Fruit fly (Drosophila melanogaster): ENCODE results near the gene nmo.

nmo gene

DNA sequence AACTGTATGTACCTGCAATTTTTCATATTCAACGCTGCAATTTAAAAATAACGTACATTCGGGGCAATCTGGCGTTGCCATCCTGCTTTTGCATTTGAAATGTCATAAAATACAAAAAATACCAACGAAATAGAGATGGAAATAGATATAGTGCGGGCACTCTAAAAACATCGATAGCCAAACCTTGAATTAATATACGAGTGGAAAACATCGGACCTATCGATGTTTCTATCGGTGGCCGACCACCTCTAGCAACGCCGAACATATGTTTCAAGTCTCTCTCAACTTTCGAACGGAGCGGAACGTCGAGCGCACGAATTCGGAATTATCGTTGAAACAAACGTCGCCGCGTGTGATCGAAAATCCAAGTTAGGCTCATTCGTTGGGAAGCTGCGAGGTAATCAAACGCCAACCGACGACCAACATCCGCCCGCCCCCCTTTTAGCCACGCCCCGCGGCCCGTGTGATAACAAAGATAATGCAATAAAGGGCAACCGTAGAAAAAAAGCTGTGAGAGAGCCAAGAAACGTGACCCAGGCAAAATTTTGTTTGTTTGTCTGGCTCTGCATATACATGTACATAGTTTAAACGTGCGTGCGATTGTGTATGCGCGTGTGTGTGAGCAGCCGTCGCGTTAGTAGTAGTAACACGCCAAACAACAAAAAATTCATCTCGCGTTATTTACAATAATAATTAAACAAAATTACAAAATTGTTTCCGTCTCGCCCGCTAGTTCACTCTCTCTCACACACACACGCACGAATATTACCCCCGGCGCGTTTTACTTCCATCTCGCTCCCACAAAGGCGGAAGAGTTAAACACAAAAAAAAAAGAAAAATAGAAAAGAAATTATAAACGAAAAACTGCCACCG is at the start of gene nmo:
TSS of gene nmo (plus strand) at position 270 of the 873 bp plus-strand sequence.
- peak; percentile 31 to 61 for TF ChIP-seq CTCF (optimal IDR thresholded peaks at IDR 0.05)
- no peak for TF ChIP-seq CG8478 (optimal IDR thresholded peaks at IDR 0.05)

DNA sequence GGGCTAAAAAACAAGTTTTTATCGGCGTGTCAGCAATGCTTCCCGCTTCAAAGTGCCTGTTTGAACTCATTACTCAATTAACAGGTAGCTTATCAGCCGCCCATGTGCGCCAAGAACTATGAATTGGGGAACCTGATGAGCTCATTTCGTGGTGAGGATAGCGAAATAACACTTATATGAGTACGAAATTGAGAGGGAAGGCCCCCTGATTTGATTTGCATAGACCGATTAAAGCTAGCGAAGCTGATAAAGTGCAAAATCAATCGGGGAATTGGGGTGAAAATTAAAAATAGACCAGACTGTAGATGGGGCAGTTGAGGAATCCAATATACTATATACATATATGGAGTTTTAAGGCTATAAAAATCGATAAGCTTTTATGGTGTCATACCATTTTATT is 44.6 kb upstream of the nmo start:
- TF ChIP-seq CTCF (optimal IDR thresholded peaks at IDR 0.05) (no peak), CG8478 (optimal IDR thresholded peaks at IDR 0.05) (no peak)

DNA sequence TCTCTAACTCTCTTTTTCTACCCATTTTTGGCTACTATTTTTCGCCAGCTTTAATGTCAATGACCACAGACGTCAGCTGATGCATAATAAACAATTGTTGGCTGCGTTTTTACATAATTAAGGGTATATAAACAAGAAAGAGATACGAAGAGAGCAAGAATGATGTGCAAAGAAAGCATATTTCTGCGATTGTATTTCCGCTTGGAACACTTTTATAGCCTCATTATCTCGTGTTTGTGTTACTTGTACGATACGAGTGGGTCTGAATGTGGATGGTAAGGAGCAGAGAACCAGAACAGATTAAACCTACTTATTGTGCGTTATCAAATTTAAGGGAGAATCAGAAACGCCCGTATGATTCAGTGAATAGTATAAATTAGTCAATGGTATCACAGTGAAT is 44.0 kb upstream of the nmo start:
- TF ChIP-seq CG8478 (optimal IDR thresholded peaks at IDR 0.05) (no peak), CTCF (optimal IDR thresholded peaks at IDR 0.05) (no peak)

DNA sequence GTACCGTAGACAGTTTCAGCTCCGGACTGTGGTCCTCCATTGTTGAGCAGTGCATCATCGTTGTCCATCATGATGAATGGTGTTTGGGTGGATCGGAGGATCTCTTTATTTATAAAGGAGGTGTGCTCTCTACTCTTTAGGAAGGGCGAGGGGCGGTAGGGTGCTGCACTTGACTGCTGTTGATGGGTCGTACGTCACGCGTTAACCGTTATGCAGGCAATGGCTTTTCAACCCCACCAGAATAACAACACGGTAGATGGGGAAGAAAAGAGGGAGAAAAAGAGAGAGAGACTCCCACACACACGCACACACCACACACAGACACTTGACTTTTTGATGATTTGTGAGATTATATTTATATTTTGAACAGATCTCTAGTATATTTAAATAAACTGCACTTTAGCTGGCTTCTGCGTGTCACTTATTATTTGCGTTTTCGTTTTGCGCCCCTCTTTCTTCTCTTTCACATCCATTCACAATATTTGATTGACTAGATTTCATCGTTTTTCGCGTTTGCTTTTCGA is 43.4 kb upstream of the nmo start:
- TF ChIP-seq CTCF (optimal IDR thresholded peaks at IDR 0.05): no peak
- TF ChIP-seq CG8478 (optimal IDR thresholded peaks at IDR 0.05): no peak

DNA sequence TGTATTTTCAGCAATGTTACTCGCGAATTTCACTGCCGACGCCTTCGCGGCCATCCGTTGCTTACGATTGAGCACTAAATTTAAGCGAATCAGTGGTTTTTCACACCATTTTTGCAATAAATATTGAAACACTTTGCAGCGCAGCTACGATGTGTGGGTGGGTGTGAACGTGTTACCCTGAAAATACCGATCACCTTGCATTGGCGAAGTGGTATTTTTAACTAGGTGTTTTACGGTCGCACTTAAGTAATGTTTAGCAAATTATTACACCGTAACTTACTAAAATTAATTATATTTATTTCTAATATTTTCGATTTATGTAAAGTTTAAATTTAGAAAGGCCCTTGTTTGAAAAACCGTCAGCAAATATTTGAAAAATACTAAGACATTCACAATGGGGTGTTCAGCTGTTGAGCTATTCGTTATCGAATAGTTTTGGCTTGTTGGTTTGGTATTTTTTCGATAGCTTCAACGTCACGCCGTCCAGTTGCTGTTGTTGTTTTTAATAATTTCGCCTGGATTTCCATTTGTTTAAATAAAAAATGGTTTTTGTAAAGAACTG is 42.8 kb upstream of the nmo start, which contains the start of the genes syd and Srp9:
TSS of gene syd (minus strand) at position 188 of the 562 bp plus-strand sequence.
TSS of gene Srp9 (plus strand) at position 441 of the 562 bp plus-strand sequence.
- no peak for TF ChIP-seq CTCF (optimal IDR thresholded peaks at IDR 0.05)
- no peak for TF ChIP-seq CG8478 (optimal IDR thresholded peaks at IDR 0.05)

DNA sequence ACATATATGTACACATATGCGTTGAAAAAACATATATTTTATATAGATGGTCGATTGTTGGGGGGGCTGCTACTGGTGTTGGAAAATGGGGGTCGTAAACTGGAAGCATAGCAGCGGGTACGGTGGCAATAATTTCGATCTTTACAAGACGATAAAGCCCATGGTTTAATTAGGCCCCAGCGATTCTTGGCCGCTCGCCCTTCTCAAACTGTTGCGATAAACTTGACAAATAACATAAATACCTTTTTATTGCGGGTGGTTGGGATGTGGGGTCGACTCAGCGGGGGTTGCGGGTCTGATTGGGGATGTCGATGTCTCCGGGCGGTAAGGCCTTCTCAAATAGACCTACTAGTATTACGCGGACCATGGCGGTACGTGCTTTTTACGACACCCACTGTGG is 40.2 kb upstream of the nmo start:
- TF ChIP-seq CG8478 (optimal IDR thresholded peaks at IDR 0.05) (no peak), CTCF (optimal IDR thresholded peaks at IDR 0.05) (no peak)

DNA sequence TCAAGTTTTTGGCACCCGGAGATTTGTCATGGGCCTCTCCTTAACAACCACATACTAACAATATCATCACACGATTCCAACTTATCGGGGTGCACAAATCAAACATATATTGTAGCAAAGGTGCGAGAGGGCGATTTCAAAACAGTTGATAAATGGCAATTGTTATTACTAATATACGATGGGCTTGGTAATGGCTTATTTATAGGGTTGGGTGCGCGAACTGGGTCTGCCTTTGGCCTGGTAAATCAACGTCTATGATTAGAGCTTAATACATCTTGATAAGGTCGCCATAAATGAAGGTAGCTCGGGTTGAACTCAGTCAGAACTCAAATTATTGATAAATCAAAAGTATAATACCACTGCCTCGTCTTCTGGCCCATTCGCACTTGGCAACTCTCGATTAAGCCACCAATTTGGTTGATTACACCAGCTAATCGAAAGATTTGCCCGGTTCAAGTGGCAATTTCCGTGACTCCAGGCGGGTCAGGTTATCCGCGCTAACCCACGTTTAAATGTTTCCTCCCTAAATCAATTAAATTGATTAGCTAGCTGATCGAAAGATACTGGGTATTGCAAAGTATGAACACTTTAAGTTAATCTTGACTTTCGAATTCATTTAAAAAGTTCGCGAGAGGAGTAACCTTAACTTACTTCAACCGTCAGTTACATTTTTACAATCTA is 38.1 kb upstream of the nmo start:
- TF ChIP-seq CTCF (optimal IDR thresholded peaks at IDR 0.05) (no peak), CG8478 (optimal IDR thresholded peaks at IDR 0.05) (no peak)

DNA sequence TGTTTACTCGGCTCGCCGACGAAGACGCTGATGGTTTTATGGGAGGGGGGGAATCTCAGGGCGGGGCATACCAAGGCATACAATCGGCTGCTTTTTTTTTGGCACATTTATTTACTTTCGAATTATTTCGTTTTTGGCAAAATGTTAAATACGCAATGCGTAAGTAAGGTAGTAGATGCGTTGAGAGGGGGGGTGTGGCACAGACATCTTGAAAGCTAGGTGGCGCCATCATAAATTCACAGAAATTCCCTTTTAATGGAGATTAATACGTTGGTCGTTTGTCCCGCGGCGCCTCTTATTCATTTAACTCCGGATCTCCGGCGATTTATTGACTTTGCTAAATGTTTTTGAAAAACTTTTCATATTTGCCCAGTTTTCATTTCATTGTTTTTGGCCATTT is 37.3 kb upstream of the nmo start:
- no peak for TF ChIP-seq CG8478 (optimal IDR thresholded peaks at IDR 0.05)
- peak; percentile 51 to 68 for TF ChIP-seq CTCF (optimal IDR thresholded peaks at IDR 0.05)

DNA sequence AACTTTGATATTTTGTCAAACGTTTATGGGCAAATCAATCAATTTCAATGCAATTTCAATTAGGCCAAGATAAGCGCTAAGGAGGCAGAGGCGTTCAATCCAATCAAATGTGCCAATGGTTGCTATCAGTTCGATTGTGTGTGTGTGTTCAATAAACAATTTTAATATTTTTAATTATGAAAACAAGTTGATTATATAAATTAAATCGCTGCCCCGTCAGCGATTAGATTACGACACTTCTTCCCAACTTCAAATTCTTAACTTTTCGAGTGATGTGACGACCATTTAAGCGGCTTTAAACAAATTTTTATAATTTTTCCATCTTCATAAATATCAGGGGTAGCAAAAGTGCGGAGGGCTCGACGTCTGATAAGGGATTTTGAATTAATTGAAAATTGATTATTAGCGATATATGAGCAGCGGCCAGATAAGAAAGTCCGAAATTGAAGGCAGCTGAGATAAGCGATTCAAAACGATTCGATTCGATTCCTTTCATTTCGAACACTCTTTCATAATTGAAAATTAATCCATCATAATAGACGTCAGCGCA is 36.4 kb upstream of the nmo start:
- no peak for TF ChIP-seq CTCF (optimal IDR thresholded peaks at IDR 0.05)
- TF ChIP-seq CG8478 (optimal IDR thresholded peaks at IDR 0.05): no peak

DNA sequence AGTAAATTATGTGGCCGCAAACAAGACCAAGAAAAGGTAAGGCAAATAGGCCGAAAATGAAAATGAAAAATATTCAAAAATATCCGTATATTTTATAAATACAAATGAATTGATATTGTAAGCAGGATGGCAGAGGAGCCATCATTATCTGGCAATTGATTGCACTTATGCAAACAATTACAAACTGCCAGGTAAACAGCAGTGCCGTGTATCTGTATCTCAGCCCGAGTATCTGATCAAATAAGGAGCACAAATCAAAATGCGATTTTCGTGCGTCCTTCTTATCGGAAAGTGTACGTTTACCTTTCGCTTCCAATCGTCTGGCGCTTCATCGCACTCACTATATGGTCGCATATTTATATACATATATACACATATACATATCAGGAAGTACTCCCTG is 35.8 kb upstream of the nmo start:
- TF ChIP-seq CTCF (optimal IDR thresholded peaks at IDR 0.05): no peak
- TF ChIP-seq CG8478 (optimal IDR thresholded peaks at IDR 0.05): no peak

DNA sequence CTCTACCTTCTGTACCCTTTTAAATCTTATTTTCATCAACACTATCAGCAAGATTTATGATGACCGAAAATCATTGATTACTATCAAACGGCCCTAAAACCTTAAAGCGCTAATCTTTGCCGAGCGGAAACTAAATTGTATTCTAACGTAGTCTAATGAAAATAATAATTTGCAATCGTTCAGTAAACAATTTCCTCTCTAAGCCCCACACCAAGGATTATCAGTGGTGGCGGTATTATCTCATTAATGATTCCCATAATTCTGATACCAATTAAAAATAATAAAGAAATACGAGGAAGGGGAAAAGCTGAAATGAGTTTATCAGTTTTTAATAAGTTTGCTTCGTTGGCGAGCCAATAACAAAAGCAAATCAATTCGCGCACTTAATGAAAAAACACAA is 34.9 kb upstream of the nmo start:
- TF ChIP-seq CTCF (optimal IDR thresholded peaks at IDR 0.05) (no peak), CG8478 (optimal IDR thresholded peaks at IDR 0.05) (no peak)

DNA sequence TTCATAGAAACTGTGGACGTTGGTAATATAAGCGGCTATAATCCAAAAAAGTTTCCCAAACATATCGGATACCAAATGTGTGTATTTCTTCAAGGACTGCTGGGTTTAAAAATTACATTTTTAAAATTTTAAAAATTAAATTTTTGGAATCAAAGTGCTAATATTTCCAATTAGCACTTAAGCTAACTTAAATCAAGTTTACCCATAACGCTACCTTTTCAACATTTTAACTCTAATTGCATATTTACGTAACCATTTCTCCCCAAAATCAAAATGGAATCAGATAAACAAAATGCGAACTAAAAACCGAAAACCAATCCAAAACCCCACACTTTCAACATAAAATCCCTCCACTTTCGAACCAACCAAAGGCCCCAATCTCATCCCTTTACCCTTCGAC is 32.6 kb upstream of the nmo start, which contains the start of gene CG43880:
TSS of gene CG43880 (minus strand) at position 101 of the 400 bp plus-strand sequence.
- no peak for TF ChIP-seq CG8478 (optimal IDR thresholded peaks at IDR 0.05)
- no peak for TF ChIP-seq CTCF (optimal IDR thresholded peaks at IDR 0.05)

DNA sequence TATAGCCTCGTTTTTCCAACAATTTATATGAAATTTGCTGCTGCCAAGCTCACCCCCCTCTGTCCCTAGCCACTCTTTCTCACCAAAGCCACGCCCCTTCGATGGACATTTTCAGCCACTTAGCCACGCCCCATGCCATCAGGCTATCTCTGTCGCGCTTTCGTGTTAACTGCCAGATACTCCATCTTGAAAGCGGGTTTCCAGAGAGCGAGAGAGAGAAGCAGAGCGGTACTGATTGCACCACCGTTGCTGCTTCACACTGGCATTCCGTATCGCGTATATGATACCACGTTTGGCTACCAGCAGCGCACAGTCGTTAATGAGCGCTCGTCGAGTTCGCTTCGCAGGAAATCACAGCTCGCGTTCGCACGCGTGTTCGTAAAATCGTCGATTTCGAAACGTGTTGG is 31.0 kb upstream of the nmo start, which contains the start of gene exex:
TSS of gene exex (plus strand) at position 307 of the 407 bp plus-strand sequence.
- TF ChIP-seq CTCF (optimal IDR thresholded peaks at IDR 0.05): peak in 1 of 2 experiments; percentile 1
- no peak for TF ChIP-seq CG8478 (optimal IDR thresholded peaks at IDR 0.05)

DNA sequence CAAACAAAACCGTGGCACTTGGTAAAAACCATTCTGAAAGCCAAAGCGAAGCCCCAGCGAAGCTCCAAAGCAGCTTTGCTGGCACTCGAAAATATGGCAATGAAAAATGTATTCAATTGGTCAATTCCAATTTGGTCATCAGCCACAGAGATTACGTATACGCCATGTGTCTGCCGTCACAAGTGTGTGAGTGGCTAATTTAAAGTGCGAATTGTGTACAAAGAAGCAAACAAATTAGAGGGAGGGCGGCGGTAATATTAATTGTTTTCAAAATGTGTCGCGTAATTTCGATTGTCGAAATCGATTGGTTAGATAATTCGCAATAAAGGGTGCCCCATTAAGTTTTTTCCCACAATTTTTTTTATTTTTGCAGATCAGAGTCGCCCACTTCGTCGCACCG is 29.1 kb upstream of the nmo start:
- TF ChIP-seq CTCF (optimal IDR thresholded peaks at IDR 0.05): no peak
- TF ChIP-seq CG8478 (optimal IDR thresholded peaks at IDR 0.05): no peak

DNA sequence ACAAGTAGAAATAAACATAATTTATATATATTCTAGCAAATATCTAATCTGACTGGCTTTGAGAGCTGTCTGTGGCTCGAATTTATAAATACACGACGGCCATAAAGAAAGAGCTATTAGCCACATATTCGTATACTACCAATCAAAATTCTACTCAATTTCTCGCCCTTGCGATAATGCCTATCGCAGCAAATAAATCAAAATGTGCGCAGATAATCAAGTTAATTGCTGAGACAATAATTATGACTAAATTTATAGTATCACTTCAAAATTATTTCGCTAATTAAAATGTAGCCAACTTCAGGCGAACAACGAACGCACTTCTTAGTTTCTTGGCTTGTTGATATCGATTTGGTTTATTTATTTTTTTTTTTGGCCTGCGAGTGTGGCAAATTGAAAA is 27.0 kb upstream of the nmo start:
- TF ChIP-seq CTCF (optimal IDR thresholded peaks at IDR 0.05) (no peak), CG8478 (optimal IDR thresholded peaks at IDR 0.05) (no peak)
